Worm (Caenorhabditis elegans) whole organism, L1 larva: ENCODE results near the gene fbxb-104.

Source experiments
- C04F5.9 ChIP-seq: sonication (generic microtip); optimal IDR thresholded peaks from 2 replicates; lab custom pipeline; 2016; ENCODE audit warnings: missing genetic modification characterization, missing compliant biosample characterization
- C16A3.4 ChIP-seq: fragments of 150-350 bp; optimal IDR thresholded peaks from 2 replicates; lab custom pipeline; 2014; ENCODE audit warnings: missing biosample characterization, missing genetic modification characterization
- F16B12.6 ChIP-seq: fragments of 150-350 bp; optimal IDR thresholded peaks from 2 replicates; lab custom pipeline; 2014; ENCODE audit warnings: missing biosample characterization, missing genetic modification characterization
- blmp-1 ChIP-seq: fragments of 150-350 bp; optimal IDR thresholded peaks from 2 replicates; lab custom pipeline; 2014; ENCODE audit warnings: missing biosample characterization, missing genetic modification characterization
- ceh-82 ChIP-seq, 3 experiments: fragments of 150-350 bp in 1 of 3; sonication (generic microtip) in 2 of 3; optimal IDR thresholded peaks; 2 replicates each; lab custom pipeline; 2014 to 2017; ENCODE audit warnings: missing biosample characterization in 3 of 3, missing genetic modification characterization in 3 of 3
- ceh-88 ChIP-seq: fragments of 200-800 bp; sonication (Bioruptor generic); IDR thresholded peaks from 2 replicates; pipeline ENCODE4 v1.3.6; 2022; ENCODE audit warnings: missing genetic modification characterization, missing compliant biosample characterization
- dpl-1 ChIP-seq, 3 experiments: fragments of 150-350 bp in 2 of 3; sonication (generic microtip) in 1 of 3; optimal IDR thresholded peaks; 2 replicates each; lab custom pipeline; 2014 to 2017; ENCODE audit warnings: missing biosample characterization in 3 of 3, missing genetic modification characterization in 3 of 3, missing genetic modification reagents in 3 of 3
- dsc-1 ChIP-seq: sonication (generic microtip); optimal IDR thresholded peaks from 2 replicates; lab custom pipeline; 2016; ENCODE audit warnings: mild to moderate bottlenecking, missing genetic modification characterization, missing compliant biosample characterization
- efl-1 ChIP-seq, 4 experiments: fragments of 150-350 bp; optimal IDR thresholded peaks in 3 of 4; peaks in 1 of 4; 1 replicate in 1 of 4; 2 replicates in 3 of 4; lab custom pipeline; 2014; ENCODE audit warnings: missing biosample characterization in 2 of 4, missing genetic modification characterization in 2 of 4, missing genetic modification reagents in 2 of 4
- efl-3 ChIP-seq: fragments of 200-800 bp; sonication (Bioruptor generic); optimal IDR thresholded peaks from 2 replicates; lab custom pipeline; 2018; ENCODE audit warnings: mild to moderate bottlenecking, missing genetic modification characterization, missing compliant biosample characterization
- egl-13 ChIP-seq: sonication (generic microtip); optimal IDR thresholded peaks from 2 replicates; lab custom pipeline; 2016; ENCODE audit warnings: missing genotype, missing genetic modification reagents, missing genetic modification characterization, missing compliant biosample characterization
- fkh-10 ChIP-seq: sonication (generic microtip); optimal IDR thresholded peaks from 2 replicates; lab custom pipeline; 2017; ENCODE audit warnings: missing biosample characterization, missing genetic modification reagents, missing genetic modification characterization
- fkh-4 ChIP-seq: sonication (generic microtip); optimal IDR thresholded peaks from 2 replicates; lab custom pipeline; 2016; ENCODE audit warnings: missing compliant biosample characterization, missing genetic modification characterization, borderline replicate concordance
- fkh-8 ChIP-seq: sonication (generic microtip); optimal IDR thresholded peaks from 2 replicates; lab custom pipeline; 2016; ENCODE audit warnings: mild to moderate bottlenecking, missing genetic modification characterization, missing compliant biosample characterization
- fos-1 ChIP-seq: fragments of 150-350 bp; optimal IDR thresholded peaks from 2 replicates; lab custom pipeline; 2014; ENCODE audit warnings: missing biosample characterization, missing genetic modification characterization
- grh-1 ChIP-seq: fragments of 200-800 bp; sonication (Bioruptor generic); IDR thresholded peaks from 2 replicates; pipeline ENCODE4 v1.3.6; 2022; ENCODE audit warnings: missing genetic modification reagents, missing genetic modification characterization, missing compliant biosample characterization
- hlh-17 ChIP-seq: fragments of 200-800 bp; sonication (Bioruptor generic); optimal IDR thresholded peaks from 2 replicates; lab custom pipeline; 2018; ENCODE audit warnings: missing genetic modification characterization, mild to moderate bottlenecking, missing compliant biosample characterization, moderate library complexity, borderline replicate concordance
- irx-1 ChIP-seq: sonication (generic microtip); optimal IDR thresholded peaks from 2 replicates; lab custom pipeline; 2016; ENCODE audit warnings: missing genetic modification characterization, missing compliant biosample characterization
- isw-1 ChIP-seq: fragments of 200-800 bp; sonication (Bioruptor generic); IDR thresholded peaks from 2 replicates; pipeline ENCODE4 v1.3.6; 2022; ENCODE audit warnings: missing genetic modification characterization, missing compliant biosample characterization
- lin-13 ChIP-seq: fragments of 150-350 bp; optimal IDR thresholded peaks from 2 replicates; lab custom pipeline; 2014; ENCODE audit warnings: missing biosample characterization, missing genetic modification reagents, missing genetic modification characterization
- lin-14 ChIP-seq: fragments of 200-800 bp; sonication (Bioruptor generic); optimal IDR thresholded peaks from 2 replicates; lab custom pipeline; 2018; ENCODE audit warnings: mild to moderate bottlenecking, missing genetic modification characterization, moderate library complexity, missing compliant biosample characterization
- lin-15B ChIP-seq: fragments of 150-350 bp; sonication (generic microtip); optimal IDR thresholded peaks from 3 replicates; lab custom pipeline; 2014; ENCODE audit warnings: missing biosample characterization, missing genetic modification characterization
- lin-35 ChIP-seq, 2 experiments: fragments of 150-350 bp; optimal IDR thresholded peaks; 2 replicates each; lab custom pipeline; 2014; ENCODE audit warnings: missing biosample characterization in 2 of 2, missing genetic modification characterization in 2 of 2, missing genetic modification reagents in 2 of 2
- lir-3 ChIP-seq: sonication (generic microtip); optimal IDR thresholded peaks from 2 replicates; lab custom pipeline; 2016; ENCODE audit warnings: mild to moderate bottlenecking, missing genetic modification characterization, moderate library complexity, missing compliant biosample characterization; ENCODE audit not compliant: poor library complexity
- lsy-2 ChIP-seq, 2 experiments: fragments of 150-350 bp; optimal IDR thresholded peaks; 2 replicates each; lab custom pipeline; 2014; ENCODE audit warnings: missing biosample characterization in 2 of 2, missing genetic modification characterization in 2 of 2
- mab-9 ChIP-seq: fragments of 200-800 bp; sonication (Bioruptor generic); IDR thresholded peaks from 2 replicates; pipeline ENCODE4 v1.3.6; 2022; ENCODE audit warnings: missing genetic modification reagents, missing genetic modification characterization, missing compliant biosample characterization
- mdl-1 ChIP-seq, 2 experiments: fragments of 150-350 bp; optimal IDR thresholded peaks; 2 replicates each; lab custom pipeline; 2014 to 2017; ENCODE audit warnings: missing biosample characterization in 2 of 2, missing genetic modification characterization in 2 of 2, inconsistent platforms in 1 of 2
- mep-1 ChIP-seq: fragments of 150-350 bp; optimal IDR thresholded peaks from 2 replicates; lab custom pipeline; 2014; ENCODE audit warnings: missing biosample characterization, missing genetic modification characterization
- nhr-19 ChIP-seq: fragments of 200-800 bp; sonication (Bioruptor generic); conservative IDR thresholded peaks from 2 replicates; pipeline ENCODE4 v1.3.6; 2022; ENCODE audit warnings: missing genetic modification characterization, missing compliant biosample characterization
- nhr-20 ChIP-seq: sonication (generic microtip); optimal IDR thresholded peaks from 2 replicates; lab custom pipeline; 2016; ENCODE audit warnings: mild to moderate bottlenecking, missing genetic modification characterization, missing compliant biosample characterization
- nhr-237 ChIP-seq: fragments of 150-350 bp; optimal IDR thresholded peaks from 2 replicates; lab custom pipeline; 2014; ENCODE audit warnings: missing biosample characterization, missing genetic modification characterization
- nhr-47 ChIP-seq: sonication (generic microtip); optimal IDR thresholded peaks from 2 replicates; lab custom pipeline; 2016; ENCODE audit warnings: mild to moderate bottlenecking, missing genetic modification characterization, moderate library complexity, missing compliant biosample characterization
- nhr-71 ChIP-seq: sonication (generic microtip); optimal IDR thresholded peaks from 2 replicates; lab custom pipeline; 2016; ENCODE audit warnings: mild to moderate bottlenecking, missing genetic modification characterization, moderate library complexity, missing compliant biosample characterization
- nhr-76 ChIP-seq: sonication (generic microtip); optimal IDR thresholded peaks from 2 replicates; lab custom pipeline; 2017; ENCODE audit warnings: missing biosample characterization, missing genetic modification characterization
- nhr-77 ChIP-seq: fragments of 150-350 bp; optimal IDR thresholded peaks from 2 replicates; lab custom pipeline; 2014; ENCODE audit warnings: missing biosample characterization, missing genetic modification characterization
- nhr-90 ChIP-seq: sonication (generic microtip); optimal IDR thresholded peaks from 2 replicates; lab custom pipeline; 2016; ENCODE audit warnings: mild to moderate bottlenecking, missing genetic modification characterization, missing compliant biosample characterization; ENCODE audit not compliant: poor library complexity
- pax-3 ChIP-seq: fragments of 200-800 bp; sonication (Bioruptor generic); optimal IDR thresholded peaks from 2 replicates; lab custom pipeline; 2018; ENCODE audit warnings: mild to moderate bottlenecking, missing genetic modification characterization, moderate library complexity, missing compliant biosample characterization
- rnt-1 ChIP-seq: sonication (generic microtip); optimal IDR thresholded peaks from 2 replicates; lab custom pipeline; 2016; ENCODE audit warnings: mild to moderate bottlenecking, missing genetic modification characterization, moderate library complexity, missing compliant biosample characterization
- snpc-4 ChIP-seq: fragments of 150-350 bp; optimal IDR thresholded peaks from 2 replicates; lab custom pipeline; 2014; ENCODE audit warnings: missing biosample characterization, missing genetic modification characterization
- snu-23 ChIP-seq: sonication (generic microtip); optimal IDR thresholded peaks from 2 replicates; lab custom pipeline; 2016; ENCODE audit warnings: missing genetic modification characterization, missing compliant biosample characterization
- swsn-7 ChIP-seq: sonication (generic microtip); optimal IDR thresholded peaks from 2 replicates; lab custom pipeline; 2016; ENCODE audit warnings: missing genetic modification characterization, missing compliant biosample characterization
- tbx-2 ChIP-seq: sonication (generic microtip); optimal IDR thresholded peaks from 2 replicates; lab custom pipeline; 2016; ENCODE audit warnings: missing genetic modification characterization, missing compliant biosample characterization
- unc-30 ChIP-seq: sonication (generic microtip); optimal IDR thresholded peaks from 2 replicates; lab custom pipeline; 2017; ENCODE audit warnings: missing biosample characterization, missing genetic modification characterization
- unc-86 ChIP-seq: sonication (generic microtip); optimal IDR thresholded peaks from 2 replicates; lab custom pipeline; 2016; ENCODE audit warnings: missing genetic modification characterization, missing compliant biosample characterization
- unc-98 ChIP-seq: fragments of 200-800 bp; sonication (Bioruptor generic); IDR thresholded peaks from 2 replicates; pipeline ENCODE4 v1.3.6; 2022; ENCODE audit warnings: missing genetic modification characterization, missing compliant biosample characterization
- xbp-1 ChIP-seq: sonication (generic microtip); optimal IDR thresholded peaks from 2 replicates; lab custom pipeline; 2016; ENCODE audit warnings: missing genetic modification characterization, missing compliant biosample characterization

Gene fbxb-104

DNA sequence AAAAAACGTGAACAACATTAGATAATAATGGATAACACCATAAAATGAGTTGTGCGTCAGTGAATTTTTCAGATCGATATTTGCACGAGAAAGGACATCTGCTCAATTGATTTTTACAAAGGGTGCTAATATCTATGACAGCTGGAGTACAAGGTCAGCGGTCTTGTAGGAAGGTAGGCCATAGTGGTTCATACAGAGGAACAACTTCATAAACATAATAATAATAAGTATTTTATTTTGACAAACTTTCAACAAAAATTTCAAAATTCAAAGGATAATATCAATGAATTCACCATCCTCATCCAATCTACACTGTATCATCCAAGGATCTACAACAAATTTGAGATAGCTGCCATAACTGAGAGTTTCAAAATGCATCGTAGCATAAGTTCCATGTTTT lies at the start of gene fbxb-104:
fbxb-104 (minus strand) TSS at position 101 of the 400 bp plus-strand sequence.
- TF ChIP-seq fos-1 (tag; lab: Kevin White, UChicago), result no peak
- no peak for TF ChIP-seq unc-30 (tag; lab: Kevin White, UChicago)
- no peak for TF ChIP-seq hlh-17 (GFP tag; lab: Kevin White, UChicago)
- TF ChIP-seq efl-3 (GFP tag; lab: Kevin White, UChicago), result no peak
- TF ChIP-seq xbp-1 (tag; lab: Kevin White, UChicago), result no peak

DNA sequence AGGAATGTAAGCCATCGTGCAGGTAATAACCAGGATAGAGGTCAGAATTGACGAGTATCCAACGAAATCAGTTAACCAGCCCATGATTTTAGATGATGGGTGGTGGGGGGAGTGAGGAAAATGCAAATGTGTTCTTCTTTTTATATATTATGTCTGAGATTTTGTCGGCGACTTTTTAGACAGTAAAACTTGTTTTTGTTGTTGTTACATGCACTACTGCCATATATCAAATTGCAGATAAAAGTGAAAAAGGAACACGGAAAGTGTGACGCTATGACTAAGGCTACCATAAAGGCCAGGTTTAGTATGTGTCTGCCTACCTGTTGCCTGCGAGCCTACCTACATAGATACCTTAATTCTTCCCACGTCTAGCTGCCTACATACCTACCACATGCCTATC lies 47.0 kb upstream of the fbxb-104 start, which contains the start of gene col-72:
col-72 (minus strand) TSS at position 101 of the 400 bp plus-strand sequence.
- TF ChIP-seq efl-1 (optimal IDR thresholded peaks at IDR 0.05; lab: Kevin White, UChicago) (no peak), efl-1 (GFP tag; optimal IDR thresholded peaks at IDR 0.05 in 1 of 2; lab: Kevin White, UChicago) (peak in 1 of 2 experiments; percentile 50), nhr-76 (tag; lab: Kevin White, UChicago) (no peak)

DNA sequence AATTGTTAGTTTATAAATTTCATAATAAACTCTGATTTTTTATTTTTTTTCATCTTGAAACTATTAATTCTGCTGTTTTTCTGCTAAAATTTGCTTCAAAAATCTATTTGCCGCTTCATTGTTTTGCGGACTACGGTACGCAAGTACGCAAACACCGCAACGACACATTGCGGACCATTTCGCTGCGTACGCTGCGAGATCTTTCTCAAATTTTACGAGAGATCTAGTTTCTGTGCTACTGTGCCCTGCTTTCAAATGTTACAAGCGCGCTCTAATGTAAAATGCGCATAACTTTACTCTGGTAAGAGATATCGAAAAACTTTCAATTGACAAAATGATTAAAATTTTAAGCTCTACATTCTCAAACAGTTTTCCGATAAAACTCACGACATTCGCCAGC lies 46.5 kb upstream of the fbxb-104 start:
- TF ChIP-seq nhr-20 (tag; lab: Kevin White, UChicago) (peak; percentile 79), lin-14 (peak; percentile 81), nhr-71 (tag; lab: Kevin White, UChicago) (peak; percentile 88), fkh-4 (tag; lab: Kevin White, UChicago) (peak; percentile 18), nhr-237 (tag; lab: Kevin White, UChicago) (peak; percentile 34), ceh-82 (tag; optimal IDR thresholded peaks at IDR 0.05; lab: Kevin White, UChicago) (peak in 2 of 3 experiments; percentile 50 to 54), unc-86 (peak; percentile 57), fkh-10 (peak; percentile 43), fkh-8 (tag; lab: Kevin White, UChicago) (peak; percentile 79), nhr-19 (GFP tag; lab: Robert Waterston, UW) (peak; percentile 88), mep-1 (tag; lab: Kevin White, UChicago) (peak; percentile 45), F16B12.6 (peak; percentile 80), fos-1 (tag; lab: Kevin White, UChicago) (peak; percentile 25), C04F5.9 (tag; lab: Kevin White, UChicago) (peak; percentile 68), pax-3 (tag; lab: Kevin White, UChicago) (peak; percentile 77), blmp-1 (tag; lab: Kevin White, UChicago) (peak; percentile 15), nhr-77 (peak; percentile 87), dpl-1 (GFP tag; optimal IDR thresholded peaks at IDR 0.05; lab: Kevin White, UChicago) (peak; percentile 47 to 73 (median 67)), unc-98 (GFP tag; lab: Robert Waterston, UW) (peak; percentile 57; the same call in 1 of the 2 replicates), efl-1 (optimal IDR thresholded peaks at IDR 0.05; lab: Kevin White, UChicago) (peak; percentile 71 to 79), efl-1 (GFP tag; optimal IDR thresholded peaks at IDR 0.05 in 1 of 2; lab: Kevin White, UChicago) (peak; percentile 66 to 97), nhr-90 (peak; percentile 40), snu-23 (GFP tag; lab: Kevin White, UChicago) (peak; percentile 85), irx-1 (tag; lab: Kevin White, UChicago) (peak; percentile 39), snpc-4 (tag; lab: Kevin White, UChicago) (peak; percentile 13), lin-35 (GFP tag; optimal IDR thresholded peaks at IDR 0.05; lab: Kevin White, UChicago) (peak; percentile 67 to 75), isw-1 (GFP tag; lab: Robert Waterston, UW) (peak; percentile 81), lin-13 (GFP tag; lab: Kevin White, UChicago) (peak; percentile 61), rnt-1 (peak; percentile 73), dsc-1 (peak; percentile 58), egl-13 (tag; lab: Kevin White, UChicago) (peak; percentile 45), grh-1 (peak; percentile 83), mab-9 (peak; percentile 60; the same call in 1 of the 2 replicates), lir-3 (tag; lab: Kevin White, UChicago) (peak; percentile 76), lsy-2 (tag; optimal IDR thresholded peaks at IDR 0.05; lab: Kevin White, UChicago) (peak; percentile 94 to 97), xbp-1 (tag; lab: Kevin White, UChicago) (peak; percentile 69), swsn-7 (tag; lab: Kevin White, UChicago) (peak; percentile 73), tbx-2 (peak; percentile 74), ceh-88 (GFP tag; lab: Robert Waterston, UW) (peak; percentile 82), nhr-47 (tag; lab: Kevin White, UChicago) (peak; percentile 84), lin-15B (tag; lab: Kevin White, UChicago) (peak; percentile 84), mdl-1 (tag; optimal IDR thresholded peaks at IDR 0.05; lab: Kevin White, UChicago) (peak in 1 of 2 experiments; percentile 27), C16A3.4 (peak; percentile 51)
